Fruit fly (Drosophila melanogaster) whole organism, embryonic: ENCODE measurements around the gene Src64B.

Source experiments
- Antp ChIP-seq: fragments of 200-800 bp; sonication (Bioruptor generic); optimal IDR thresholded peaks from 3 replicates; lab custom pipeline; 2016; ENCODE audit warnings: missing biosample characterization, missing genetic modification characterization
- Asciz ChIP-seq: fragments of 200-800 bp; sonication (Bioruptor generic); optimal IDR thresholded peaks from 2 replicates; lab custom pipeline; 2017; ENCODE audit warnings: missing biosample characterization, mild to moderate bottlenecking, missing genetic modification characterization, missing genetic modification reagents
- Atf-2 ChIP-seq: fragments of 200-800 bp; sonication (Bioruptor generic); optimal IDR thresholded peaks from 2 replicates; lab custom pipeline; 2016; ENCODE audit warnings: missing biosample characterization, missing genetic modification characterization
- BtbVII ChIP-seq: fragments of 200-800 bp; sonication (Bioruptor generic); optimal IDR thresholded peaks from 3 replicates; lab custom pipeline; 2017; ENCODE audit warnings: missing biosample characterization, mild to moderate bottlenecking, missing genetic modification characterization
- Bteb2 ChIP-seq: fragments of 200-800 bp; sonication (Bioruptor generic); optimal IDR thresholded peaks from 2 replicates; lab custom pipeline; 2016; ENCODE audit warnings: missing biosample characterization, missing genetic modification characterization
- CG10979 ChIP-seq: fragments of 200-800 bp; sonication (Bioruptor generic); optimal IDR thresholded peaks from 2 replicates; lab custom pipeline; 2018; ENCODE audit warnings: missing biosample characterization, mild to moderate bottlenecking, missing genetic modification characterization, moderate library complexity
- CG13894 ChIP-seq: fragments of 200-800 bp; sonication (Bioruptor generic); optimal IDR thresholded peaks from 3 replicates; lab custom pipeline; 2018; ENCODE audit warnings: missing biosample characterization, mild to moderate bottlenecking, missing genetic modification characterization, moderate library complexity
- CG14710 ChIP-seq: fragments of 200-800 bp; sonication (Bioruptor generic); optimal IDR thresholded peaks from 3 replicates; lab custom pipeline; 2019; ENCODE audit warnings: missing biosample characterization, mild to moderate bottlenecking, missing genetic modification characterization, moderate library complexity
- CG1529 ChIP-seq: fragments of 200-800 bp; sonication (Bioruptor generic); optimal IDR thresholded peaks from 3 replicates; lab custom pipeline; 2018; ENCODE audit warnings: missing biosample characterization, missing genetic modification characterization
- CG15514 ChIP-seq: fragments of 200-800 bp; sonication (Bioruptor generic); optimal IDR thresholded peaks from 3 replicates; lab custom pipeline; 2017; ENCODE audit warnings: missing biosample characterization, missing genetic modification characterization, mild to moderate bottlenecking, moderate library complexity, missing genetic modification reagents
- CG2120 ChIP-seq: fragments of 200-800 bp; sonication (Bioruptor generic); optimal IDR thresholded peaks from 3 replicates; lab custom pipeline; 2016; ENCODE audit warnings: missing biosample characterization, missing genetic modification characterization
- CG2202 ChIP-seq: fragments of 200-800 bp; sonication (Bioruptor generic); optimal IDR thresholded peaks from 2 replicates; lab custom pipeline; 2018; ENCODE audit warnings: missing biosample characterization, mild to moderate bottlenecking, missing genetic modification characterization
- CG3163 ChIP-seq: fragments of 200-800 bp; sonication (Bioruptor generic); optimal IDR thresholded peaks from 3 replicates; lab custom pipeline; 2016; ENCODE audit warnings: missing biosample characterization, missing genetic modification characterization
- CG34224 ChIP-seq: fragments of 200-800 bp; sonication (Bioruptor generic); IDR thresholded peaks from 3 replicates; pipeline ENCODE4 v1.3.6; 2022; ENCODE audit warnings: missing biosample characterization, missing genetic modification characterization; ENCODE audit not compliant: partially characterized antibody
- CG3726 ChIP-seq: fragments of 200-800 bp; sonication (Bioruptor generic); IDR thresholded peaks from 3 replicates; pipeline ENCODE4, ENCODE4 v1.3.6; 2022; ENCODE audit warnings: missing biosample characterization, missing genetic modification characterization
- CG4360 ChIP-seq: fragments of 200-800 bp; sonication (Bioruptor generic); IDR thresholded peaks from 2 replicates; pipeline ENCODE4 v1.3.6; 2022; ENCODE audit warnings: missing biosample characterization, missing genetic modification characterization
- CG6765 ChIP-seq: fragments of 200-800 bp; sonication (Bioruptor generic); optimal IDR thresholded peaks from 3 replicates; lab custom pipeline; 2017; ENCODE audit warnings: missing biosample characterization, mild to moderate bottlenecking, missing genetic modification characterization
- CG8924 ChIP-seq: fragments of 200-800 bp; optimal IDR thresholded peaks from 3 replicates; lab custom pipeline; 2019; ENCODE audit warnings: missing biosample characterization, mild to moderate bottlenecking, missing genetic modification characterization, moderate library complexity
- D19A ChIP-seq: fragments of 200-800 bp; optimal IDR thresholded peaks from 3 replicates; lab custom pipeline; 2019; ENCODE audit warnings: missing biosample characterization, mild to moderate bottlenecking, missing genetic modification characterization, moderate library complexity
- E2f1 ChIP-seq: fragments of 200-800 bp; sonication (Bioruptor generic); IDR thresholded peaks from 2 replicates; pipeline ENCODE4 v1.3.6; 2022; ENCODE audit warnings: missing biosample characterization, missing genetic modification characterization
- Ets65A ChIP-seq: fragments of 200-800 bp; sonication (Bioruptor generic); peaks from one replicate; lab custom pipeline; 2016; ENCODE audit warnings: missing biosample characterization, missing genetic modification characterization
- Hr3 ChIP-seq: fragments of 200-800 bp; sonication (Bioruptor generic); optimal IDR thresholded peaks from 3 replicates; lab custom pipeline; 2016; ENCODE audit warnings: missing biosample characterization, missing genetic modification characterization
- Hr39 ChIP-seq: fragments of >200 bp; optimal IDR thresholded peaks from 2 replicates; lab custom pipeline; 2017
- Kr ChIP-seq: fragments of 200-800 bp; sonication (Bioruptor generic); optimal IDR thresholded peaks from 2 replicates; lab custom pipeline; 2017; ENCODE audit warnings: missing biosample characterization, mild to moderate bottlenecking, missing genetic modification characterization
- MBD-R2 ChIP-seq: fragments of 200-800 bp; sonication (Bioruptor generic); IDR thresholded peaks from 2 replicates; pipeline ENCODE4 v1.3.6; 2022; ENCODE audit warnings: missing biosample characterization, missing genetic modification characterization
- Myb ChIP-seq: fragments of 200-800 bp; sonication (Bioruptor generic); optimal IDR thresholded peaks from 2 replicates; lab custom pipeline; 2016; ENCODE audit warnings: missing biosample characterization, missing genetic modification characterization
- NFAT ChIP-seq: fragments of 200-800 bp; sonication (Bioruptor generic); IDR thresholded peaks from 2 replicates; pipeline ENCODE4 v1.3.6; 2022; ENCODE audit warnings: missing biosample characterization, missing genetic modification characterization
- Sox100B ChIP-seq: fragments of 200-800 bp; sonication (Bioruptor generic); optimal IDR thresholded peaks from 3 replicates; lab custom pipeline; 2018; ENCODE audit warnings: missing biosample characterization, mild to moderate bottlenecking, missing genetic modification characterization
- Ssrp ChIP-seq: fragments of 200-800 bp; sonication (Bioruptor generic); optimal IDR thresholded peaks from 2 replicates; lab custom pipeline; 2018; ENCODE audit warnings: missing biosample characterization, mild to moderate bottlenecking, missing genetic modification characterization, moderate library complexity
- Tbp ChIP-seq: fragments of >200 bp; optimal IDR thresholded peaks from 2 replicates; lab custom pipeline; 2018; ENCODE audit warnings: missing biosample characterization, missing genetic modification characterization
- Usf ChIP-seq: fragments of 200-800 bp; sonication (Bioruptor generic); optimal IDR thresholded peaks from 2 replicates; lab custom pipeline; 2017; ENCODE audit warnings: missing genotype, missing biosample characterization, missing genetic modification characterization
- al ChIP-seq: fragments of 200-800 bp; sonication (Bioruptor generic); IDR thresholded peaks from 2 replicates; pipeline ENCODE4 v1.3.6; 2022; ENCODE audit warnings: missing biosample characterization, missing genetic modification characterization
- ap ChIP-seq: fragments of 200-800 bp; sonication (Bioruptor generic); IDR thresholded peaks from 2 replicates; pipeline ENCODE4 v1.3.6; 2022; ENCODE audit warnings: missing biosample characterization, missing genetic modification characterization
- bbx ChIP-seq: fragments of 200-800 bp; sonication (Bioruptor generic); IDR thresholded peaks from 2 replicates; pipeline ENCODE4 v1.3.6; 2022; ENCODE audit warnings: missing biosample characterization, missing genetic modification characterization; ENCODE audit not compliant: partially characterized antibody
- bsh ChIP-seq, 2 experiments: fragments of 200-800 bp; sonication (Bioruptor generic); optimal IDR thresholded peaks; 2 replicates each; lab custom pipeline; 2017 to 2018; ENCODE audit warnings: mild to moderate bottlenecking in 2 of 2, missing biosample characterization in 2 of 2, missing genetic modification characterization in 2 of 2, moderate library complexity in 1 of 2
- chif ChIP-seq, 2 experiments: fragments of 200-800 bp; sonication (Bioruptor generic); optimal IDR thresholded peaks; 3 replicates each; lab custom pipeline; 2016; ENCODE audit warnings: missing biosample characterization in 2 of 2, missing genetic modification characterization in 2 of 2
- chm ChIP-seq: fragments of 200-800 bp; sonication (Bioruptor generic); IDR thresholded peaks from 2 replicates; pipeline ENCODE4 v1.3.6; 2022; ENCODE audit warnings: missing biosample characterization, missing genetic modification characterization
- dimm ChIP-seq: fragments of 200-800 bp; sonication (Bioruptor generic); IDR thresholded peaks from 2 replicates; pipeline ENCODE4 v1.3.6; 2022; ENCODE audit warnings: missing biosample characterization, missing genetic modification characterization
- dmrt99B ChIP-seq: fragments of 200-800 bp; sonication (Bioruptor generic); optimal IDR thresholded peaks from 2 replicates; lab custom pipeline; 2018; ENCODE audit warnings: missing biosample characterization, mild to moderate bottlenecking, missing genetic modification characterization, moderate library complexity
- dysf ChIP-seq: fragments of 200-800 bp; sonication (Bioruptor generic); IDR thresholded peaks from 3 replicates; pipeline ENCODE4 v1.3.6; 2022; ENCODE audit warnings: missing biosample characterization, missing genetic modification characterization
- esg ChIP-seq: fragments of 200-800 bp; sonication (Bioruptor generic); conservative IDR thresholded peaks from 2 replicates; pipeline ENCODE4 v1.3.6; 2022; ENCODE audit warnings: missing biosample characterization, missing genetic modification characterization
- fu2 ChIP-seq: fragments of 200-800 bp; sonication (Bioruptor generic); optimal IDR thresholded peaks from 2 replicates; lab custom pipeline; 2016; ENCODE audit warnings: missing biosample characterization, missing genetic modification characterization
- grau ChIP-seq: fragments of 200-800 bp; optimal IDR thresholded peaks from 3 replicates; lab custom pipeline; 2019; ENCODE audit warnings: missing biosample characterization, mild to moderate bottlenecking, missing genetic modification characterization, moderate library complexity
- gro ChIP-seq: fragments of 200-800 bp; sonication (Bioruptor generic); optimal IDR thresholded peaks from 2 replicates; lab custom pipeline; 2016; ENCODE audit warnings: missing biosample characterization, missing genetic modification characterization
- ind ChIP-seq: fragments of 200-800 bp; sonication (Bioruptor generic); optimal IDR thresholded peaks from 3 replicates; lab custom pipeline; 2016; ENCODE audit warnings: missing biosample characterization, missing genetic modification characterization
- kay ChIP-seq: fragments of 200-800 bp; sonication (Bioruptor generic); optimal IDR thresholded peaks from 2 replicates; lab custom pipeline; 2016; ENCODE audit warnings: missing biosample characterization, missing genetic modification characterization
- nerfin-2 ChIP-seq: fragments of 200-800 bp; sonication (Bioruptor generic); IDR thresholded peaks from 2 replicates; pipeline ENCODE4 v1.3.6; 2022; ENCODE audit warnings: missing biosample characterization, missing genetic modification characterization; ENCODE audit not compliant: partially characterized antibody
- otp ChIP-seq: fragments of 200-800 bp; sonication (Bioruptor generic); IDR thresholded peaks from 3 replicates; pipeline ENCODE4, ENCODE4 v1.3.6; 2022; ENCODE audit warnings: missing biosample characterization, missing genetic modification characterization
- sens ChIP-seq: fragments of 200-800 bp; sonication (Bioruptor generic); peaks from one replicate; lab custom pipeline; 2016; ENCODE audit warnings: missing biosample characterization, missing genetic modification characterization
- tll ChIP-seq, 2 experiments: fragments of 200-800 bp in 1 of 2; fragments of >200 bp in 1 of 2; sonication (Bioruptor generic) in 1 of 2; optimal IDR thresholded peaks; 2 replicates each; lab custom pipeline; 2017 to 2019; ENCODE audit warnings: missing biosample characterization in 2 of 2, missing genetic modification characterization in 2 of 2, mild to moderate bottlenecking in 1 of 2, moderate library complexity in 1 of 2
- twi ChIP-seq: fragments of 200-800 bp; optimal IDR thresholded peaks from 2 replicates; lab custom pipeline; 2019; ENCODE audit warnings: missing biosample characterization, mild to moderate bottlenecking, missing genetic modification characterization, moderate library complexity
- zfh1 ChIP-seq: fragments of 200-800 bp; sonication (Bioruptor generic); IDR thresholded peaks from 3 replicates; pipeline ENCODE4 v1.3.6; 2022; ENCODE audit warnings: missing biosample characterization, missing genetic modification characterization

Gene Src64B

dm6 chr3L:4613846-4614247, 12.1 kb downstream of the Src64B start:
- TF ChIP-seq CG15514 (GFP tag; lab: Kevin White, UChicago), result no peak
- peak in 1 of 2 experiments; percentile 41 for TF ChIP-seq bsh (GFP tag; optimal IDR thresholded peaks at IDR 0.05; lab: Kevin White, UChicago)
- no peak for TF ChIP-seq dimm (GFP tag; lab: Robert Waterston, UW)
- TF ChIP-seq ap (GFP tag; lab: Robert Waterston, UW), result no peak
- peak; percentile 43; the same call in 1 of the 2 replicates for TF ChIP-seq chm
- TF ChIP-seq dysf (GFP tag; lab: Robert Waterston, UW), result no peak
- no peak for TF ChIP-seq Ssrp (tag; lab: Kevin White, UChicago)
- TF ChIP-seq CG4360 (GFP tag; lab: Robert Waterston, UW), result peak; percentile 23; the same call in 1 of the 2 replicates
- TF ChIP-seq nerfin-2 (GFP tag; lab: Robert Waterston, UW), result no peak
- peak in 1 of 2 experiments; percentile 80 for TF ChIP-seq tll (GFP tag; optimal IDR thresholded peaks at IDR 0.05; lab: Kevin White, UChicago)
- TF ChIP-seq ind (GFP tag; lab: Kevin White, UChicago), result no peak
- TF ChIP-seq NFAT (GFP tag; lab: Robert Waterston, UW), result no peak
- no peak for TF ChIP-seq Sox100B (GFP tag; lab: Kevin White, UChicago)
- peak; percentile 68 for TF ChIP-seq CG8924 (tag; lab: Kevin White, UChicago)
- TF ChIP-seq Atf-2 (GFP tag; lab: Kevin White, UChicago), result no peak
- TF ChIP-seq CG6765, result no peak
- TF ChIP-seq CG10979 (tag; lab: Kevin White, UChicago), result peak; percentile 35
- TF ChIP-seq otp (GFP tag; lab: Robert Waterston, UW), result no peak
- TF ChIP-seq E2f1 (GFP tag; lab: Robert Waterston, UW), result no peak
- TF ChIP-seq Myb (GFP tag; lab: Kevin White, UChicago), result no peak
- peak; percentile 7 for TF ChIP-seq CG1529 (GFP tag; lab: Kevin White, UChicago)
- TF ChIP-seq Hr39, result no peak
- peak; percentile 85 for TF ChIP-seq sens (GFP tag; lab: Kevin White, UChicago)
- TF ChIP-seq CG3726 (GFP tag; lab: Robert Waterston, UW), result no peak
- peak; percentile 48 for TF ChIP-seq CG14710 (tag; lab: Kevin White, UChicago)
- TF ChIP-seq Usf (GFP tag; lab: Kevin White, UChicago), result no peak
- TF ChIP-seq grau (tag; lab: Kevin White, UChicago), result peak; percentile 16
- TF ChIP-seq CG2202 (tag; lab: Kevin White, UChicago), result peak; percentile 73
- TF ChIP-seq BtbVII (GFP tag; lab: Kevin White, UChicago), result peak; percentile 9
- TF ChIP-seq Ets65A (GFP tag; lab: Kevin White, UChicago), result peak; percentile 75
- no peak for TF ChIP-seq Bteb2
- no peak for TF ChIP-seq esg
- no peak for TF ChIP-seq dmrt99B (tag; lab: Kevin White, UChicago)
- TF ChIP-seq CG3163 (GFP tag; lab: Kevin White, UChicago), result no peak
- TF ChIP-seq Kr (GFP tag; lab: Kevin White, UChicago), result peak; percentile 83
- peak; percentile 74 for TF ChIP-seq CG13894 (tag; lab: Kevin White, UChicago)
- peak; percentile 12 for TF ChIP-seq Hr3 (GFP tag; lab: Kevin White, UChicago)
- peak; percentile 36 for TF ChIP-seq Asciz (GFP tag; lab: Kevin White, UChicago)
- no peak for TF ChIP-seq MBD-R2
- TF ChIP-seq chif (GFP tag; optimal IDR thresholded peaks at IDR 0.05; lab: Kevin White, UChicago), result peak; percentile 28 to 38
- TF ChIP-seq CG2120 (GFP tag; lab: Kevin White, UChicago), result no peak
- peak; percentile 42 for TF ChIP-seq D19A (tag; lab: Kevin White, UChicago)
- TF ChIP-seq kay (GFP tag; lab: Kevin White, UChicago), result no peak
- TF ChIP-seq Tbp (GFP tag; lab: Kevin White, UChicago), result no peak
- TF ChIP-seq al (GFP tag; lab: Robert Waterston, UW), result no peak
- no peak for TF ChIP-seq Antp
- no peak for TF ChIP-seq CG34224
- no peak for TF ChIP-seq bbx (GFP tag; lab: Robert Waterston, UW)
- peak; percentile 79 for TF ChIP-seq twi (tag; lab: Kevin White, UChicago)
- TF ChIP-seq gro, result no peak
- TF ChIP-seq fu2 (GFP tag; lab: Kevin White, UChicago), result no peak
- TF ChIP-seq zfh1 (GFP tag; lab: Robert Waterston, UW), result 0 out of 3 replicates have a peak, but pooled peaks have one; percentile 41
